Fruit fly (Drosophila melanogaster) Kc167 (cell line): ENCODE results near the gene sgl.

Source experiments
- h ChIP-seq: fragments of >200 bp; optimal IDR thresholded peaks from 3 replicates; lab custom pipeline; 2018; ENCODE audit warnings: missing external identifiers
- psq ChIP-seq: fragments of >200 bp; optimal IDR thresholded peaks from 2 replicates; lab custom pipeline; 2017; ENCODE audit warnings: missing external identifiers
- ttk ChIP-seq: sonication (Bioruptor generic); optimal IDR thresholded peaks from 2 replicates; lab custom pipeline; 2017; ENCODE audit warnings: missing external identifiers

dm6 chr3L:6997410-6997809, 32.9 kb upstream of the sgl start:
- TF ChIP-seq ttk (lab: Kevin White, UChicago) = no peak
- TF ChIP-seq psq (lab: Kevin White, UChicago) = no peak
- TF ChIP-seq h (lab: Kevin White, UChicago) = no peak
